Worm (Caenorhabditis elegans): ENCODE data around the gene T28C6.7.

The T28C6.7 gene

ce11 chrIV:8817639-8818038 lies 10.0 kb upstream of the T28C6.7 start, which contains the start of gene T28C6.10:
TSS of gene T28C6.10 (plus strand) at chrIV:8817939.
- TF ChIP-seq ama-1 (optimal IDR thresholded peaks at IDR 0.05): no peak

- TF ChIP-seq nhr-237 (tag; optimal IDR thresholded peaks at IDR 0.05) (no peak), nhr-11 (tag; optimal IDR thresholded peaks at IDR 0.05) (no peak), ceh-82 (tag; optimal IDR thresholded peaks at IDR 0.05) (no peak), nhr-6 (tag; optimal IDR thresholded peaks at IDR 0.05) (no peak), nhr-25 (tag; optimal IDR thresholded peaks at IDR 0.05) (peak; percentile 12), ztf-1 (GFP tag; conservative IDR thresholded peaks at IDR 0.05) (no peak)
Measured at ce11 chrIV:8819471-8819870, 8.1 kb upstream of the T28C6.7 start.

- TF ChIP-seq ztf-4 (tag; optimal IDR thresholded peaks at IDR 0.05) (no peak), R02D3.7 (tag; optimal IDR thresholded peaks at IDR 0.05) (no peak), ztf-1 (GFP tag; conservative IDR thresholded peaks at IDR 0.05) (no peak), nhr-12 (tag; optimal IDR thresholded peaks at IDR 0.05) (no peak), ama-1 (optimal IDR thresholded peaks at IDR 0.05) (no peak), peb-1 (tag; optimal IDR thresholded peaks at IDR 0.05) (no peak)
Measured at ce11 chrIV:8820041-8820440, 7.6 kb upstream of the T28C6.7 start, which contains the start of gene T28C6.3. TSS of gene T28C6.3 (plus strand) at chrIV:8820341.

ce11 chrIV:8821147-8821546 lies 6.5 kb upstream of the T28C6.7 start, which contains the start of gene T28C6.5:
TSS of gene T28C6.5 (plus strand) at chrIV:8821447.
- no peak for TF ChIP-seq mab-5 (tag; optimal IDR thresholded peaks at IDR 0.05)
- no peak for TF ChIP-seq unc-62 (GFP tag; optimal IDR thresholded peaks at IDR 0.05)
- no peak for TF ChIP-seq C34F6.9 (tag; optimal IDR thresholded peaks at IDR 0.05)
- TF ChIP-seq ztf-11 (tag; optimal IDR thresholded peaks at IDR 0.05): no peak
- no peak for TF ChIP-seq Y55F3AM.14 (GFP tag; optimal IDR thresholded peaks at IDR 0.05)
- TF ChIP-seq nhr-25 (tag; optimal IDR thresholded peaks at IDR 0.05): no peak
- TF ChIP-seq elt-1 (tag; optimal IDR thresholded peaks at IDR 0.05): no peak
- no peak for TF ChIP-seq elt-3 (tag; optimal IDR thresholded peaks at IDR 0.05)
- TF ChIP-seq nhr-6 (tag; optimal IDR thresholded peaks at IDR 0.05): no peak
- TF ChIP-seq nhr-77 (tag; optimal IDR thresholded peaks at IDR 0.05): no peak
- TF ChIP-seq dmd-4 (tag; optimal IDR thresholded peaks at IDR 0.05): no peak
- no peak for TF ChIP-seq alr-1 (tag; optimal IDR thresholded peaks at IDR 0.05)
- TF ChIP-seq ztf-4 (tag; optimal IDR thresholded peaks at IDR 0.05): no peak
- TF ChIP-seq ztf-1 (GFP tag; conservative IDR thresholded peaks at IDR 0.05): no peak
- no peak for TF ChIP-seq skn-1 (tag; optimal IDR thresholded peaks at IDR 0.05)
- no peak for TF ChIP-seq lin-11 (tag; optimal IDR thresholded peaks at IDR 0.05)
- TF ChIP-seq sem-4 (tag; optimal IDR thresholded peaks at IDR 0.05): no peak
- no peak for TF ChIP-seq mbf-1 (tag; optimal IDR thresholded peaks at IDR 0.05)
- no peak for TF ChIP-seq nhr-10 (tag; optimal IDR thresholded peaks at IDR 0.05)
- no peak for TF ChIP-seq lsy-2 (tag; optimal IDR thresholded peaks at IDR 0.05)

DNA sequence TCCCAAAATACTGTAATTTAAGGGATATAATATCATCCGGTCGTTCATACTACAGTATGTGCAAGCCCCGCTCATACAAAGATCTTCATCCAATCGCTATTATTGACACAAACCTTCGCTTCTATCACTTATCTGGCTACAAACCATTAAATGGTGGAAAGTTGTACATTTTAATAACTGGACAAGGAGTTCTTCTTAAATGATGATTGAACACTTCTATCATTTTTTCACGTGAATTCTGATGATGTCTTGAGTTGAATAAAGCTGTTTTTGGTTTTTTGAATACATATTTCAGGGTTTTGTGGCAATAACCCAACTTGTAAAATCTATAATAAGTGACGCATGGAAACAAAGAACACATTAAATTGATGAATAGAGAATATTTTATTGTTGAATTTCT lies 5.0 kb upstream of the T28C6.7 start:
- TF ChIP-seq sma-3 (GFP tag; optimal IDR thresholded peaks at IDR 0.05): peak; percentile 41
- peak; percentile 8 for TF ChIP-seq fos-1 (tag; optimal IDR thresholded peaks at IDR 0.05)
- TF ChIP-seq Y55F3AM.14 (GFP tag; optimal IDR thresholded peaks at IDR 0.05): no peak
- TF ChIP-seq nhr-25 (tag; optimal IDR thresholded peaks at IDR 0.05): peak; percentile 41
- peak; percentile 25 for TF ChIP-seq nhr-21 (tag; optimal IDR thresholded peaks at IDR 0.05)
- no peak for TF ChIP-seq skn-1 (tag; optimal IDR thresholded peaks at IDR 0.05)
- TF ChIP-seq lin-13 (GFP tag; optimal IDR thresholded peaks at IDR 0.05): peak; percentile 13
- peak; percentile 24 for TF ChIP-seq crh-2 (tag; optimal IDR thresholded peaks at IDR 0.05)

- no peak for TF ChIP-seq mdl-1 (tag; optimal IDR thresholded peaks at IDR 0.05)
- TF ChIP-seq ceh-16 (tag; optimal IDR thresholded peaks at IDR 0.05): peak; percentile 11
- TF ChIP-seq nhr-11 (tag; optimal IDR thresholded peaks at IDR 0.05): no peak
- TF ChIP-seq crh-2 (tag; optimal IDR thresholded peaks at IDR 0.05): peak; percentile 13
- no peak for TF ChIP-seq aly-2 (tag; optimal IDR thresholded peaks at IDR 0.05)
- TF ChIP-seq sma-3 (GFP tag; optimal IDR thresholded peaks at IDR 0.05): peak; percentile 54
- peak; percentile 2 for TF ChIP-seq nhr-129 (tag; optimal IDR thresholded peaks at IDR 0.05)
- no peak for TF ChIP-seq zag-1 (tag; optimal IDR thresholded peaks at IDR 0.05)
- peak; percentile 56 for TF ChIP-seq egl-27 (tag; optimal IDR thresholded peaks at IDR 0.05)
- TF ChIP-seq gmeb-1 (tag; optimal IDR thresholded peaks at IDR 0.05): peak; percentile 13
- TF ChIP-seq mab-5 (tag; optimal IDR thresholded peaks at IDR 0.05): no peak
- TF ChIP-seq blmp-1 (tag; optimal IDR thresholded peaks at IDR 0.05; ENCODE audit: insufficient read depth): peak; percentile 11
- peak in 1 of 2 experiments; percentile 3 for TF ChIP-seq lsy-2 (tag; optimal IDR thresholded peaks at IDR 0.05)
- peak; percentile 12 for TF ChIP-seq C34F6.9 (tag; optimal IDR thresholded peaks at IDR 0.05)
- peak; percentile 49 for TF ChIP-seq sma-9 (GFP tag; optimal IDR thresholded peaks at IDR 0.05)
- no peak for TF ChIP-seq sma-9 (tag; optimal IDR thresholded peaks at IDR 0.05)
- TF ChIP-seq nhr-25 (tag; optimal IDR thresholded peaks at IDR 0.05): peak; percentile 78
- no peak for TF ChIP-seq ama-1 (optimal IDR thresholded peaks at IDR 0.05)
- TF ChIP-seq snpc-4 (tag; optimal IDR thresholded peaks at IDR 0.05): no peak
- TF ChIP-seq sem-4 (tag; optimal IDR thresholded peaks at IDR 0.05): peak; percentile 39
- peak; percentile 4 for TF ChIP-seq fos-1 (tag; optimal IDR thresholded peaks at IDR 0.05)
- TF ChIP-seq R02D3.7 (tag; optimal IDR thresholded peaks at IDR 0.05): no peak
- no peak for TF ChIP-seq elt-3 (tag; optimal IDR thresholded peaks at IDR 0.05)
Measured at ce11 chrIV:8824145-8824833, 3.3 kb upstream of the T28C6.7 start, which contains the start of the genes col-117 and col-3. TSS of gene col-117 (minus strand) at chrIV:8824195. TSS of gene col-3 (plus strand) at chrIV:8824783.

Measured in whole organism, L2 larva.